Worm (Caenorhabditis elegans) whole organism, mixed stage, embryonic: ENCODE results near the gene bath-1.
"Not testable (repeated sequence)": the region's sequence is repeated elsewhere in the genome, so short reads cannot be mapped to it uniquely, and the experiment has no call there.

Source experiments
- M03D4.4 ChIP-seq: sonication (generic microtip); optimal IDR thresholded peaks from 2 replicates; lab custom pipeline; 2017; ENCODE audit warnings: mild to moderate bottlenecking, missing genetic modification characterization, missing compliant biosample characterization
- blmp-1 ChIP-seq: fragments of 150-350 bp; optimal IDR thresholded peaks from 2 replicates; lab custom pipeline; 2014; ENCODE audit warnings: missing biosample characterization, missing genetic modification characterization
- ceh-39 ChIP-seq: fragments of 150-350 bp; optimal IDR thresholded peaks from 2 replicates; lab custom pipeline; 2014; ENCODE audit warnings: missing biosample characterization, missing genetic modification characterization
- ceh-43 ChIP-seq: fragments of 200-800 bp; sonication (Bioruptor generic); optimal IDR thresholded peaks from 2 replicates; lab custom pipeline; 2018; ENCODE audit warnings: mild to moderate bottlenecking, missing genetic modification characterization, moderate library complexity, missing compliant biosample characterization
- ceh-83 ChIP-seq: fragments of 200-800 bp; sonication (Bioruptor generic); optimal IDR thresholded peaks from 2 replicates; lab custom pipeline; 2018; ENCODE audit warnings: mild to moderate bottlenecking, missing genetic modification characterization, missing compliant biosample characterization
- ces-1 ChIP-seq: fragments of 150-350 bp; optimal IDR thresholded peaks from 2 replicates; lab custom pipeline; 2014; ENCODE audit warnings: missing biosample characterization, missing genetic modification reagents, missing genetic modification characterization
- cnd-1 ChIP-seq: fragments of 200-800 bp; sonication (Bioruptor generic); optimal IDR thresholded peaks from 2 replicates; lab custom pipeline; 2018; ENCODE audit warnings: mild to moderate bottlenecking, missing genetic modification characterization, missing compliant biosample characterization
- drap-1 ChIP-seq: fragments of 200-800 bp; sonication (Bioruptor generic); optimal IDR thresholded peaks from 3 replicates; lab custom pipeline; 2018; ENCODE audit warnings: mild to moderate bottlenecking, missing genetic modification characterization, missing compliant biosample characterization
- elt-3 ChIP-seq: fragments of 150-350 bp; optimal IDR thresholded peaks from 2 replicates; lab custom pipeline; 2014; ENCODE audit warnings: missing biosample characterization, missing genetic modification characterization
- flh-1 ChIP-seq: fragments of 200-800 bp; sonication (Bioruptor generic); optimal IDR thresholded peaks from 2 replicates; lab custom pipeline; 2018; ENCODE audit warnings: mild to moderate bottlenecking, missing genetic modification characterization, moderate library complexity, missing compliant biosample characterization
- ham-2 ChIP-seq: fragments of 200-800 bp; sonication (Bioruptor generic); optimal IDR thresholded peaks from 2 replicates; lab custom pipeline; 2018; ENCODE audit warnings: mild to moderate bottlenecking, missing genetic modification characterization, missing compliant biosample characterization
- hlh-1 ChIP-seq: fragments of 150-350 bp; optimal IDR thresholded peaks from 2 replicates; lab custom pipeline; 2014; ENCODE audit warnings: missing biosample characterization, missing genetic modification reagents, missing genetic modification characterization
- lin-13 ChIP-seq: fragments of 150-350 bp; optimal IDR thresholded peaks from 2 replicates; lab custom pipeline; 2014; ENCODE audit warnings: missing biosample characterization, missing genetic modification characterization
- lin-32 ChIP-seq: fragments of 200-800 bp; sonication (Bioruptor generic); optimal IDR thresholded peaks from 2 replicates; lab custom pipeline; 2018; ENCODE audit warnings: mild to moderate bottlenecking, missing genetic modification characterization, missing compliant biosample characterization
- lsy-2 ChIP-seq: fragments of 150-350 bp; optimal IDR thresholded peaks from 2 replicates; lab custom pipeline; 2014; ENCODE audit warnings: missing biosample characterization, missing genetic modification characterization
- mab-5 ChIP-seq: fragments of 150-350 bp; optimal IDR thresholded peaks from 2 replicates; lab custom pipeline; 2014; ENCODE audit warnings: missing biosample characterization, missing genetic modification characterization
- mep-1 ChIP-seq: fragments of 150-350 bp; optimal IDR thresholded peaks from 2 replicates; lab custom pipeline; 2017; ENCODE audit warnings: missing biosample characterization, missing genetic modification reagents, missing genetic modification characterization, inconsistent platforms
- mls-2 ChIP-seq: sonication (generic microtip); optimal IDR thresholded peaks from 2 replicates; lab custom pipeline; 2016; ENCODE audit warnings: mild to moderate bottlenecking, missing genetic modification characterization, moderate library complexity, missing compliant biosample characterization
- nhr-12 ChIP-seq: fragments of 150-350 bp; optimal IDR thresholded peaks from 2 replicates; lab custom pipeline; 2014; ENCODE audit warnings: missing biosample characterization, missing genetic modification characterization
- nhr-2 ChIP-seq: fragments of 150-350 bp; optimal IDR thresholded peaks from 2 replicates; lab custom pipeline; 2014; ENCODE audit warnings: missing biosample characterization, missing genetic modification characterization
- nhr-237 ChIP-seq: fragments of 150-350 bp; optimal IDR thresholded peaks from 2 replicates; lab custom pipeline; 2014; ENCODE audit warnings: missing biosample characterization, missing genetic modification characterization
- pha-4 ChIP-seq: fragments of 150-350 bp; optimal IDR thresholded peaks from 2 replicates; lab custom pipeline; 2018; ENCODE audit warnings: missing biosample characterization, missing genetic modification reagents, missing genetic modification characterization
- sem-2 ChIP-seq: fragments of 200-800 bp; sonication (Bioruptor generic); optimal IDR thresholded peaks from 2 replicates; lab custom pipeline; 2018; ENCODE audit warnings: mild to moderate bottlenecking, missing genetic modification characterization, missing compliant biosample characterization
- tbx-8 ChIP-seq: fragments of 200-800 bp; sonication (Bioruptor generic); optimal IDR thresholded peaks from 2 replicates; lab custom pipeline; 2018; ENCODE audit warnings: mild to moderate bottlenecking, missing genetic modification characterization, moderate library complexity, missing compliant biosample characterization
- unc-120 ChIP-seq: sonication (generic microtip); optimal IDR thresholded peaks from 2 replicates; lab custom pipeline; 2017; ENCODE audit warnings: missing genetic modification characterization, missing compliant biosample characterization; ENCODE audit not compliant: poor library complexity, severe bottlenecking
- unc-39 ChIP-seq: fragments of 150-350 bp; optimal IDR thresholded peaks from 2 replicates; lab custom pipeline; 2014; ENCODE audit warnings: missing biosample characterization, missing genetic modification characterization
- unc-62 ChIP-seq: fragments of 150-350 bp; optimal IDR thresholded peaks from 2 replicates; lab custom pipeline; 2014; ENCODE audit warnings: missing biosample characterization, missing genetic modification reagents, missing genetic modification characterization
- zip-8 ChIP-seq: fragments of 150-350 bp; optimal IDR thresholded peaks from 2 replicates; lab custom pipeline; 2014; ENCODE audit warnings: missing biosample characterization, missing genetic modification characterization
- ztf-11 ChIP-seq: fragments of 150-350 bp; optimal IDR thresholded peaks from 2 replicates; lab custom pipeline; 2014; ENCODE audit warnings: missing biosample characterization, missing genetic modification characterization

The bath-1 gene

DNA sequence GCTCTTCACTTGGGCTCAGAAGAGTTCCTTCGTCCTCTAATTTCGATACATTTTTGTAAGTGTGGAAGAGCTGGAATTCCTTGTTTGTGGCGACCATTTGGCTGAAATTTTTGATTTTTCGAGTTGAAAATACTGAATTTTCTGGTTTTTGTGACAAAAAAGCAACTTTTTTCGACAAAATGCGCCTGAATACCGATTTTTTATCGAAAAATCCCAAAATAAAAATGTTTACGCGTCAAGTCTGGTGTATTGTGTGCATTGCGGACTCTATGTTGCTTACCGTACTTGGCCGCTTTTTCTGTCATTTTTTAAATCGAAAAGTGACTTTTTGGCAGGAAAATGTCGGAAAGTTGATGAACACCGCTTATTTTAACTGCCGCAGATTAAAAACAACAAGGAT lies 1.8 kb upstream of the bath-1 start, which contains the start of gene bath-3:
Gene bath-3, minus strand, starts transcription at position 101 of the 400 bp plus-strand sequence.
- TF ChIP-seq mep-1 (tag; lab: Kevin White, UChicago) (no peak), ceh-39 (tag; lab: Kevin White, UChicago) (no peak), ceh-43 (GFP tag; lab: Kevin White, UChicago) (no peak), blmp-1 (tag; lab: Kevin White, UChicago) (no peak), lin-13 (tag; lab: Kevin White, UChicago) (no peak), pha-4 (tag; lab: Kevin White, UChicago) (no peak), unc-39 (no peak), sem-2 (GFP tag; lab: Kevin White, UChicago) (no peak), nhr-237 (tag; lab: Kevin White, UChicago) (no peak)

ce11 chrII:2026525-2026924 lies 2.1 kb downstream of the bath-1 start, which contains the start of gene bath-21:
TSS of gene bath-21 (minus strand) at chrII:2026625.
- TF ChIP-seq lin-13 (tag; lab: Kevin White, UChicago): no peak
- no peak for TF ChIP-seq elt-3 (tag; lab: Kevin White, UChicago)
- TF ChIP-seq nhr-12 (tag; lab: Kevin White, UChicago): no peak
- TF ChIP-seq nhr-237 (tag; lab: Kevin White, UChicago): no peak
- no peak for TF ChIP-seq unc-62 (GFP tag; lab: Kevin White, UChicago)
- no peak for TF ChIP-seq ceh-39 (tag; lab: Kevin White, UChicago)
- TF ChIP-seq tbx-8: no peak
- TF ChIP-seq ztf-11 (tag; lab: Kevin White, UChicago): no peak
- no peak for TF ChIP-seq lsy-2
- TF ChIP-seq pha-4 (tag; lab: Kevin White, UChicago): no peak
- TF ChIP-seq lin-32: no peak

ce11 chrII:2023514-2023913 lies 5.1 kb downstream of the bath-1 start, which contains the start of gene cya-2:
TSS of gene cya-2 (minus strand) at chrII:2023614.
- not testable (repeated sequence) for TF ChIP-seq elt-3 (tag; lab: Kevin White, UChicago); ces-1 (GFP tag; lab: Kevin White, UChicago); hlh-1 (tag; lab: Kevin White, UChicago)
- TF ChIP-seq, all 35 proteins: peak for 0; not testable (repeated sequence) for 35

DNA sequence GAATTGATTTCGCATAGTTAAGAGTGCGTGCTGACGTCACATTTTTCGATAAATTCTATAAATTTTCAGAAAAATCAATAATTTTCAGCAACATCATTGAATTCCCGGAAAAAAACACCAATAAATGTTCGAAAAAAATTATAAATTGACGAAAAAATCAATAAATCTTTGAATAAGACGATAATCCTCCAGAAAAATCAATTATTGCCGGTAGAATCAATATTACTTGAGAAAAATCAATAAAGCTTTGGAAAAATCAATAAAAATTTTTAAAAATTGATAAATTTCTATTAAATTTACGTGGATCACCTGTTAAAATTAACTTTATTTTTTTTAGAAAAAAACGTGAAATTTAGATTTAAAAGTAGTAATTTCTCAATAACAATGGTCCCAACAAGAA lies 14.8 kb downstream of the bath-1 start:
- no peak for TF ChIP-seq mls-2 (tag; lab: Kevin White, UChicago)
- no peak for TF ChIP-seq ztf-11 (tag; lab: Kevin White, UChicago)
- TF ChIP-seq ham-2: no peak
- no peak for TF ChIP-seq sem-2 (GFP tag; lab: Kevin White, UChicago)
- TF ChIP-seq ceh-83 (GFP tag; lab: Kevin White, UChicago): no peak
- no peak for TF ChIP-seq hlh-1 (tag; lab: Kevin White, UChicago)
- no peak for TF ChIP-seq drap-1 (GFP tag; lab: Kevin White, UChicago)
- no peak for TF ChIP-seq unc-39
- no peak for TF ChIP-seq tbx-8
- TF ChIP-seq nhr-2 (tag; lab: Kevin White, UChicago): no peak
- no peak for TF ChIP-seq flh-1
- TF ChIP-seq lin-32: no peak
- no peak for TF ChIP-seq blmp-1 (tag; lab: Kevin White, UChicago)
- no peak for TF ChIP-seq nhr-12 (tag; lab: Kevin White, UChicago)
- TF ChIP-seq, all 35 proteins: peak for 0

ce11 chrII:2012698-2013097 lies 15.9 kb downstream of the bath-1 start, which contains the start of gene F59H6.15:
TSS of gene F59H6.15 (plus strand) at chrII:2012998.
- TF ChIP-seq cnd-1 (tag; lab: Kevin White, UChicago) (no peak), mls-2 (tag; lab: Kevin White, UChicago) (no peak), unc-62 (GFP tag; lab: Kevin White, UChicago) (no peak), zip-8 (tag; lab: Kevin White, UChicago) (no peak), M03D4.4 (tag; lab: Kevin White, UChicago) (no peak), ham-2 (no peak), flh-1 (no peak), nhr-12 (tag; lab: Kevin White, UChicago) (no peak), unc-120 (tag; lab: Kevin White, UChicago) (no peak), sem-2 (GFP tag; lab: Kevin White, UChicago) (no peak), mab-5 (tag; lab: Kevin White, UChicago) (no peak), unc-39 (no peak), ceh-43 (GFP tag; lab: Kevin White, UChicago) (no peak), drap-1 (GFP tag; lab: Kevin White, UChicago) (no peak), nhr-2 (tag; lab: Kevin White, UChicago) (no peak), ztf-11 (tag; lab: Kevin White, UChicago) (no peak), elt-3 (tag; lab: Kevin White, UChicago) (no peak), mep-1 (tag; lab: Kevin White, UChicago) (no peak)
